Fruit fly (Drosophila melanogaster) whole organism, embryonic: ENCODE data around the gene CG46459.

ENCODE experiments used
- B-H1 ChIP-seq: fragments of 200-800 bp; sonication (Bioruptor generic); IDR thresholded peaks from 3 replicates; pipeline ENCODE4 v1.3.6; 2022; ENCODE audit warnings: missing biosample characterization, missing genetic modification characterization
- Bdp1 ChIP-seq: fragments of 200-800 bp; sonication (Bioruptor generic); optimal IDR thresholded peaks from 3 replicates; lab custom pipeline; 2016; ENCODE audit warnings: missing biosample characterization, missing genetic modification characterization
- Bgb ChIP-seq: fragments of 200-800 bp; sonication (Bioruptor generic); IDR thresholded peaks from 2 replicates; pipeline ENCODE4 v1.3.6; 2022; ENCODE audit warnings: missing biosample characterization, missing genetic modification characterization; ENCODE audit not compliant: partially characterized antibody
- CG11247 ChIP-seq: fragments of 200-800 bp; sonication (Bioruptor generic); IDR thresholded peaks from 2 replicates; pipeline ENCODE4 v1.3.6; 2022; ENCODE audit warnings: missing biosample characterization, missing genetic modification characterization
- CG12769 ChIP-seq: fragments of 200-800 bp; sonication (Bioruptor generic); optimal IDR thresholded peaks from 2 replicates; lab custom pipeline; 2019; ENCODE audit warnings: missing biosample characterization, mild to moderate bottlenecking, missing genetic modification characterization, moderate library complexity
- CG13894 ChIP-seq: fragments of 200-800 bp; sonication (Bioruptor generic); optimal IDR thresholded peaks from 3 replicates; lab custom pipeline; 2018; ENCODE audit warnings: missing biosample characterization, mild to moderate bottlenecking, missing genetic modification characterization, moderate library complexity
- CG14860 ChIP-seq: fragments of 200-800 bp; sonication (Bioruptor generic); IDR thresholded peaks from 3 replicates; pipeline ENCODE4 v1.3.6; 2022; ENCODE audit warnings: missing biosample characterization, missing genetic modification characterization; ENCODE audit not compliant: partially characterized antibody
- CG16815 ChIP-seq: fragments of 200-800 bp; sonication (Bioruptor generic); optimal IDR thresholded peaks from 3 replicates; lab custom pipeline; 2017; ENCODE audit warnings: missing biosample characterization, mild to moderate bottlenecking, missing genetic modification characterization
- CG17385 ChIP-seq: fragments of 200-800 bp; sonication (Bioruptor generic); optimal IDR thresholded peaks from 3 replicates; lab custom pipeline; 2018; ENCODE audit warnings: missing biosample characterization, mild to moderate bottlenecking, missing genetic modification characterization
- CG17612 ChIP-seq: fragments of 200-800 bp; sonication (Bioruptor generic); IDR thresholded peaks from 2 replicates; pipeline ENCODE4 v1.3.6; 2022; ENCODE audit warnings: missing biosample characterization, missing genetic modification characterization
- CG1792 ChIP-seq: fragments of 200-800 bp; sonication (Bioruptor generic); optimal IDR thresholded peaks from 2 replicates; lab custom pipeline; 2016; ENCODE audit warnings: missing biosample characterization, missing genetic modification characterization
- CG18011 ChIP-seq: fragments of 200-800 bp; sonication (Bioruptor generic); optimal IDR thresholded peaks from 2 replicates; lab custom pipeline; 2017; ENCODE audit warnings: missing biosample characterization, missing genetic modification characterization, mild to moderate bottlenecking, moderate library complexity, missing genotype
- CG2116 ChIP-seq: fragments of 200-800 bp; sonication (Bioruptor generic); optimal IDR thresholded peaks from 3 replicates; lab custom pipeline; 2018; ENCODE audit warnings: missing biosample characterization, mild to moderate bottlenecking, missing genetic modification characterization
- CG31224 ChIP-seq: fragments of 200-800 bp; sonication (Bioruptor generic); IDR thresholded peaks from 2 replicates; pipeline ENCODE4 v1.3.6; 2022; ENCODE audit warnings: missing biosample characterization, missing genetic modification characterization
- CG31441 ChIP-seq: fragments of 200-800 bp; sonication (Bioruptor generic); IDR thresholded peaks from 2 replicates; pipeline ENCODE4 v1.3.6; 2022; ENCODE audit warnings: missing biosample characterization, missing genetic modification characterization
- CG32532 ChIP-seq: fragments of 200-800 bp; sonication (Bioruptor generic); IDR thresholded peaks from 2 replicates; pipeline ENCODE4 v1.3.6; 2022; ENCODE audit warnings: missing biosample characterization, missing genetic modification characterization
- CG3281 ChIP-seq: fragments of 200-800 bp; sonication (Bioruptor generic); optimal IDR thresholded peaks from 3 replicates; lab custom pipeline; 2017; ENCODE audit warnings: missing biosample characterization, mild to moderate bottlenecking, missing genetic modification characterization
- CG34224 ChIP-seq: fragments of 200-800 bp; sonication (Bioruptor generic); IDR thresholded peaks from 3 replicates; pipeline ENCODE4 v1.3.6; 2022; ENCODE audit warnings: missing biosample characterization, missing genetic modification characterization; ENCODE audit not compliant: partially characterized antibody
- CG34422 ChIP-seq: fragments of 200-800 bp; sonication (Bioruptor generic); IDR thresholded peaks from 3 replicates; pipeline ENCODE4 v1.3.6; 2022; ENCODE audit warnings: missing biosample characterization, missing genetic modification characterization
- CG4282 ChIP-seq: fragments of 200-800 bp; sonication (Bioruptor generic); optimal IDR thresholded peaks from 2 replicates; lab custom pipeline; 2016; ENCODE audit warnings: missing biosample characterization, missing genetic modification characterization
- CG4617 ChIP-seq: fragments of 200-800 bp; sonication (Bioruptor generic); optimal IDR thresholded peaks from 3 replicates; lab custom pipeline; 2016; ENCODE audit warnings: missing biosample characterization, missing genetic modification characterization, borderline replicate concordance
- CG6689 ChIP-seq: fragments of 200-800 bp; sonication (Bioruptor generic); IDR thresholded peaks from 2 replicates; pipeline ENCODE4 v1.3.6; 2022; ENCODE audit warnings: missing biosample characterization, missing genetic modification characterization
- CG8089 ChIP-seq: fragments of 200-800 bp; sonication (Bioruptor generic); optimal IDR thresholded peaks from 3 replicates; lab custom pipeline; 2016; ENCODE audit warnings: missing biosample characterization, missing genetic modification characterization
- CG9609 ChIP-seq: fragments of 200-800 bp; sonication (Bioruptor generic); optimal IDR thresholded peaks from 3 replicates; lab custom pipeline; 2016; ENCODE audit warnings: missing biosample characterization, missing genetic modification characterization
- CG9876 ChIP-seq: fragments of 200-800 bp; sonication (Bioruptor generic); optimal IDR thresholded peaks from 2 replicates; lab custom pipeline; 2016; ENCODE audit warnings: missing biosample characterization, missing genetic modification characterization
- Dad ChIP-seq: fragments of 200-800 bp; sonication (Bioruptor generic); optimal IDR thresholded peaks from 3 replicates; lab custom pipeline; 2016; ENCODE audit warnings: missing biosample characterization, missing genetic modification characterization
- Dbx ChIP-seq: fragments of 200-800 bp; sonication (Bioruptor generic); IDR thresholded peaks from 3 replicates; pipeline ENCODE4 v1.3.6; 2022; ENCODE audit warnings: missing biosample characterization, missing genetic modification characterization
- Dp ChIP-seq: fragments of 200-800 bp; sonication (Bioruptor generic); optimal IDR thresholded peaks from 2 replicates; lab custom pipeline; 2018; ENCODE audit warnings: missing biosample characterization, mild to moderate bottlenecking, missing genetic modification characterization, moderate library complexity
- Dref ChIP-seq: fragments of 200-800 bp; sonication (Bioruptor generic); IDR thresholded peaks from 2 replicates; pipeline ENCODE4 v1.3.6; 2022; ENCODE audit warnings: missing biosample characterization, missing genetic modification characterization
- E2f2 ChIP-seq: fragments of 200-800 bp; sonication (Bioruptor generic); IDR thresholded peaks from 2 replicates; pipeline ENCODE4 v1.3.6; 2022; ENCODE audit warnings: missing biosample characterization, missing genetic modification characterization
- Med ChIP-seq: fragments of 200-800 bp; sonication (Bioruptor generic); peaks from one replicate; lab custom pipeline; 2016; ENCODE audit warnings: missing biosample characterization, missing genetic modification characterization, mild to moderate bottlenecking, inconsistent platforms, moderate library complexity
- Optix ChIP-seq: fragments of 200-800 bp; sonication (Bioruptor generic); IDR thresholded peaks from 3 replicates; pipeline ENCODE4 v1.3.6; 2022; ENCODE audit warnings: missing biosample characterization, missing genetic modification characterization
- ab ChIP-seq: fragments of 200-800 bp; sonication (Bioruptor generic); optimal IDR thresholded peaks from 2 replicates; lab custom pipeline; 2016; ENCODE audit warnings: missing biosample characterization, missing genetic modification characterization
- ap ChIP-seq: fragments of 200-800 bp; sonication (Bioruptor generic); IDR thresholded peaks from 2 replicates; pipeline ENCODE4 v1.3.6; 2022; ENCODE audit warnings: missing biosample characterization, missing genetic modification characterization
- ara ChIP-seq: fragments of 200-800 bp; sonication (Bioruptor generic); IDR thresholded peaks from 2 replicates; pipeline ENCODE4 v1.3.6; 2022; ENCODE audit warnings: missing biosample characterization, missing genetic modification characterization
- ato ChIP-seq: fragments of 200-800 bp; sonication (Bioruptor generic); IDR thresholded peaks from 2 replicates; pipeline ENCODE4 v1.3.6; 2022; ENCODE audit warnings: missing biosample characterization, missing genetic modification characterization; ENCODE audit not compliant: partially characterized antibody
- az2 ChIP-seq: fragments of 200-800 bp; sonication (Bioruptor generic); optimal IDR thresholded peaks from 3 replicates; lab custom pipeline; 2016; ENCODE audit warnings: missing biosample characterization, missing genetic modification characterization
- bsh ChIP-seq, 2 experiments: fragments of 200-800 bp; sonication (Bioruptor generic); optimal IDR thresholded peaks; 2 replicates each; lab custom pipeline; 2017 to 2018; ENCODE audit warnings: mild to moderate bottlenecking in 2 of 2, missing biosample characterization in 2 of 2, missing genetic modification characterization in 2 of 2, moderate library complexity in 1 of 2
- chinmo ChIP-seq: fragments of 200-800 bp; sonication (Bioruptor generic); IDR thresholded peaks from 4 replicates; pipeline ENCODE4 v1.3.6; 2022; ENCODE audit warnings: missing biosample characterization, missing genetic modification characterization; ENCODE audit not compliant: partially characterized antibody
- dmrt11E ChIP-seq: fragments of 200-800 bp; sonication (Bioruptor generic); optimal IDR thresholded peaks from 3 replicates; lab custom pipeline; 2018; ENCODE audit warnings: missing biosample characterization, mild to moderate bottlenecking, missing genetic modification characterization, moderate library complexity
- fd3F ChIP-seq: fragments of 200-800 bp; sonication (Bioruptor generic); optimal IDR thresholded peaks from 2 replicates; lab custom pipeline; 2018; ENCODE audit warnings: missing biosample characterization, mild to moderate bottlenecking, missing genetic modification characterization, moderate library complexity
- fd64A ChIP-seq: fragments of 200-800 bp; sonication (Bioruptor generic); optimal IDR thresholded peaks from 3 replicates; lab custom pipeline; 2018; ENCODE audit warnings: missing biosample characterization, mild to moderate bottlenecking, missing genetic modification characterization
- lbe ChIP-seq: fragments of 200-800 bp; sonication (Bioruptor generic); optimal IDR thresholded peaks from 2 replicates; lab custom pipeline; 2016; ENCODE audit warnings: missing biosample characterization, mild to moderate bottlenecking, missing genetic modification characterization
- nmo ChIP-seq: fragments of 200-800 bp; sonication (Bioruptor generic); optimal IDR thresholded peaks from 2 replicates; lab custom pipeline; 2018; ENCODE audit warnings: missing biosample characterization, mild to moderate bottlenecking, missing genetic modification characterization, moderate library complexity
- org-1 ChIP-seq: fragments of 200-800 bp; sonication (Bioruptor generic); optimal IDR thresholded peaks from 2 replicates; lab custom pipeline; 2017; ENCODE audit warnings: missing biosample characterization, missing genetic modification characterization
- ranshi ChIP-seq: fragments of 200-800 bp; sonication (Bioruptor generic); IDR thresholded peaks from 2 replicates; pipeline ENCODE4 v1.3.6; 2022; ENCODE audit warnings: missing biosample characterization, missing genetic modification characterization
- sisA ChIP-seq: fragments of 200-800 bp; sonication (Bioruptor generic); IDR thresholded peaks from 2 replicates; pipeline ENCODE4 v1.3.6; 2022; ENCODE audit warnings: missing biosample characterization, missing genetic modification characterization
- tin ChIP-seq: fragments of 200-800 bp; sonication (Bioruptor generic); optimal IDR thresholded peaks from 3 replicates; lab custom pipeline; 2016; ENCODE audit warnings: missing biosample characterization, missing genetic modification characterization
- toy ChIP-seq: fragments of 200-800 bp; sonication (Bioruptor generic); IDR thresholded peaks from 2 replicates; pipeline ENCODE4 v1.3.6; 2022; ENCODE audit warnings: missing biosample characterization, missing genetic modification characterization
- trh ChIP-seq: fragments of 200-800 bp; sonication (Bioruptor generic); optimal IDR thresholded peaks from 2 replicates; lab custom pipeline; 2016; ENCODE audit warnings: missing biosample characterization, missing genetic modification characterization
- tx ChIP-seq: fragments of 200-800 bp; sonication (Bioruptor generic); optimal IDR thresholded peaks from 2 replicates; lab custom pipeline; 2016; ENCODE audit warnings: missing biosample characterization, missing genetic modification characterization
- zfh1 ChIP-seq: fragments of 200-800 bp; sonication (Bioruptor generic); IDR thresholded peaks from 3 replicates; pipeline ENCODE4 v1.3.6; 2022; ENCODE audit warnings: missing biosample characterization, missing genetic modification characterization

CG46459 gene

dm6 chr3R:10655968-10656367 lies 40.5 kb upstream of the CG46459 start (continued):
- no peak for TF ChIP-seq CG2116 (GFP tag; lab: Kevin White, UChicago)
- no peak for TF ChIP-seq ato (GFP tag; lab: Robert Waterston, UW)
- TF ChIP-seq dmrt11E (tag; lab: Kevin White, UChicago): peak; percentile 53
- TF ChIP-seq CG9876: no peak
- TF ChIP-seq Bdp1 (GFP tag; lab: Kevin White, UChicago): no peak
- TF ChIP-seq toy: no peak
- TF ChIP-seq CG4617 (GFP tag; lab: Kevin White, UChicago): no peak
- TF ChIP-seq CG3281 (GFP tag; lab: Kevin White, UChicago): no peak
- peak; percentile 53 for TF ChIP-seq CG6689
- TF ChIP-seq ab (GFP tag; lab: Kevin White, UChicago): no peak
- TF ChIP-seq B-H1: no peak
- no peak for TF ChIP-seq fd64A
- no peak for TF ChIP-seq chinmo
- no peak for TF ChIP-seq trh (GFP tag; lab: Kevin White, UChicago)
- TF ChIP-seq Optix (GFP tag; lab: Robert Waterston, UW): no peak
- TF ChIP-seq CG1792: no peak
- TF ChIP-seq CG13894: no peak
- no peak for TF ChIP-seq E2f2
- TF ChIP-seq CG34224 (GFP tag; lab: Robert Waterston, UW): no peak
- TF ChIP-seq az2 (GFP tag; lab: Kevin White, UChicago): peak; percentile 12
- TF ChIP-seq CG11247 (GFP tag; lab: Robert Waterston, UW): no peak
- peak; percentile 66; the same call in 2 of the 3 replicates for TF ChIP-seq zfh1 (GFP tag; lab: Robert Waterston, UW)
- peak; percentile 40; the same call in 1 of the 2 replicates for TF ChIP-seq sisA (GFP tag; lab: Robert Waterston, UW)
- no peak for TF ChIP-seq CG9609 (GFP tag; lab: Kevin White, UChicago)
- TF ChIP-seq Dbx: no peak
- no peak for TF ChIP-seq CG34422 (GFP tag; lab: Robert Waterston, UW)
- no peak for TF ChIP-seq tx (GFP tag; lab: Kevin White, UChicago)
- TF ChIP-seq CG17612 (GFP tag; lab: Robert Waterston, UW): no peak; the same call in 1 of the 2 replicates
- TF ChIP-seq CG31441: no peak
- no peak for TF ChIP-seq ap (GFP tag; lab: Robert Waterston, UW)
- no peak for TF ChIP-seq lbe (GFP tag; lab: Kevin White, UChicago)
- no peak for TF ChIP-seq org-1 (GFP tag; lab: Kevin White, UChicago)
- TF ChIP-seq fd3F: no peak
- peak; percentile 32 for TF ChIP-seq nmo
- TF ChIP-seq CG4282: no peak
- no peak for TF ChIP-seq CG14860 (GFP tag; lab: Robert Waterston, UW)
- TF ChIP-seq CG18011 (GFP tag; lab: Kevin White, UChicago): no peak
- TF ChIP-seq tin (GFP tag; lab: Kevin White, UChicago): peak; percentile 6
- TF ChIP-seq Dref: no peak
- TF ChIP-seq Dad: no peak
- TF ChIP-seq Bgb (GFP tag; lab: Robert Waterston, UW): no peak
- no peak for TF ChIP-seq CG17385
- no peak; the same call in 1 of the 2 replicates for TF ChIP-seq ranshi (GFP tag; lab: Robert Waterston, UW)
- TF ChIP-seq CG8089 (GFP tag; lab: Kevin White, UChicago): no peak
- no peak; the same call in 1 of the 2 replicates for TF ChIP-seq CG32532 (GFP tag; lab: Robert Waterston, UW)
- TF ChIP-seq Med: peak; percentile 76
- TF ChIP-seq CG31224 (GFP tag; lab: Robert Waterston, UW): no peak
- no peak for TF ChIP-seq Dp (GFP tag; lab: Kevin White, UChicago)
- peak; percentile 6 for TF ChIP-seq CG16815 (GFP tag; lab: Kevin White, UChicago)
- TF ChIP-seq bsh (GFP tag; optimal IDR thresholded peaks at IDR 0.05; lab: Kevin White, UChicago): peak in 1 of 2 experiments; percentile 55
- no peak for TF ChIP-seq CG12769 (tag; lab: Kevin White, UChicago)
- TF ChIP-seq ara (GFP tag; lab: Robert Waterston, UW): peak; percentile 52; the same call in 1 of the 2 replicates
